Worm (Caenorhabditis elegans): ENCODE data around the gene Y60A3A.24.

Y60A3A.24 gene

ce11 chrV:20002194-20002593 lies 20.5 kb upstream of the Y60A3A.24 start:
- TF ChIP-seq unc-86 (tag; optimal IDR thresholded peaks at IDR 0.05) (no peak), unc-3 (GFP tag; conservative IDR thresholded peaks at IDR 0.05) (no peak), unc-3 (tag; optimal IDR thresholded peaks at IDR 0.05) (no peak), sox-4 (tag; optimal IDR thresholded peaks at IDR 0.05) (no peak), pat-9 (tag; optimal IDR thresholded peaks at IDR 0.05) (no peak), elt-4 (tag; optimal IDR thresholded peaks at IDR 0.05) (no peak), pha-2 (tag; optimal IDR thresholded peaks at IDR 0.05) (no peak), unc-55 (GFP tag; optimal IDR thresholded peaks at IDR 0.05) (no peak), npax-4 (tag; optimal IDR thresholded peaks at IDR 0.05) (no peak), hlh-30 (tag; optimal IDR thresholded peaks at IDR 0.05; ENCODE audit: insufficient read depth) (no peak)

- TF ChIP-seq zip-5 (tag; optimal IDR thresholded peaks at IDR 0.05): no peak
- no peak for TF ChIP-seq C38D4.7 (GFP tag; optimal IDR thresholded peaks at IDR 0.05)
- TF ChIP-seq ceh-31 (tag; optimal IDR thresholded peaks at IDR 0.05): no peak
- TF ChIP-seq sox-4 (tag; optimal IDR thresholded peaks at IDR 0.05): no peak
- no peak for TF ChIP-seq ceh-24 (tag; optimal IDR thresholded peaks at IDR 0.05)
- TF ChIP-seq dmd-4 (tag; optimal IDR thresholded peaks at IDR 0.05; ENCODE audit: borderline replicate concordance): no peak
- no peak for TF ChIP-seq hlh-6 (tag; optimal IDR thresholded peaks at IDR 0.05)
- TF ChIP-seq K02D7.2 (tag; optimal IDR thresholded peaks at IDR 0.05): no peak
- TF ChIP-seq elt-2 (tag; optimal IDR thresholded peaks at IDR 0.05): no peak
- no peak for TF ChIP-seq syd-9 (tag; optimal IDR thresholded peaks at IDR 0.05)
- no peak for TF ChIP-seq unc-3 (GFP tag; conservative IDR thresholded peaks at IDR 0.05)
- TF ChIP-seq unc-3 (tag; optimal IDR thresholded peaks at IDR 0.05): no peak
Measured at ce11 chrV:20000639-20001038, 19.0 kb upstream of the Y60A3A.24 start.

ce11 chrV:19999789-20000188 lies 18.1 kb upstream of the Y60A3A.24 start:
- TF ChIP-seq sox-2 (GFP tag; IDR thresholded peaks at IDR 0.05) (no peak), eyg-1 (tag; optimal IDR thresholded peaks at IDR 0.05) (no peak), ceh-48 (tag; optimal IDR thresholded peaks at IDR 0.05) (no peak), pag-3 (tag; optimal IDR thresholded peaks at IDR 0.05; ENCODE audit: borderline replicate concordance) (peak; percentile 59)

ce11 chrV:19999100-19999499 lies 17.4 kb upstream of the Y60A3A.24 start:
- TF ChIP-seq pat-9 (tag; optimal IDR thresholded peaks at IDR 0.05) (no peak), F13H6.1 (tag; optimal IDR thresholded peaks at IDR 0.05) (no peak), ceh-14 (tag; optimal IDR thresholded peaks at IDR 0.05) (no peak), T23F11.4 (GFP tag; optimal IDR thresholded peaks at IDR 0.05) (no peak), ceh-31 (tag; optimal IDR thresholded peaks at IDR 0.05) (no peak), sox-4 (tag; optimal IDR thresholded peaks at IDR 0.05) (no peak), zip-5 (tag; optimal IDR thresholded peaks at IDR 0.05) (no peak), madf-2 (tag; optimal IDR thresholded peaks at IDR 0.05) (no peak), fkh-10 (GFP tag; optimal IDR thresholded peaks at IDR 0.05) (no peak), Y22D7AL.16 (tag; optimal IDR thresholded peaks at IDR 0.05) (no peak), ceh-45 (GFP tag; IDR thresholded peaks at IDR 0.05) (no peak), ceh-6 (GFP tag; optimal IDR thresholded peaks at IDR 0.05) (no peak), hlh-30 (tag; optimal IDR thresholded peaks at IDR 0.05; ENCODE audit: insufficient read depth) (no peak), K09A11.1 (tag; optimal IDR thresholded peaks at IDR 0.05; ENCODE audit: insufficient read depth) (no peak), sox-2 (GFP tag; IDR thresholded peaks at IDR 0.05) (no peak), hlh-13 (GFP tag; optimal IDR thresholded peaks at IDR 0.05) (no peak), nhr-11 (tag; optimal IDR thresholded peaks at IDR 0.05) (no peak)

ce11 chrV:19998203-19998836 lies 16.6 kb upstream of the Y60A3A.24 start:
- TF ChIP-seq dve-1 (tag; optimal IDR thresholded peaks at IDR 0.05): peak; percentile 68
- TF ChIP-seq Y22D7AL.16 (tag; optimal IDR thresholded peaks at IDR 0.05): no peak
- peak; percentile 9 for TF ChIP-seq elt-4 (tag; optimal IDR thresholded peaks at IDR 0.05)
- peak; percentile 19 for TF ChIP-seq ceh-48 (tag; optimal IDR thresholded peaks at IDR 0.05)
